Fruit fly (Drosophila melanogaster) whole organism, adult: ENCODE data around the gene CREG.

Experiments
- CG11617 ChIP-seq: fragments of 200-800 bp; sonication (Bioruptor generic); optimal IDR thresholded peaks from 2 replicates; lab custom pipeline; 2017; ENCODE audit warnings: mild to moderate bottlenecking, missing biosample characterization, missing genetic modification reagents, missing genetic modification characterization
- CG12768 ChIP-seq: fragments of 200-800 bp; sonication (Bioruptor generic); optimal IDR thresholded peaks from 2 replicates; lab custom pipeline; 2017; ENCODE audit warnings: missing biosample characterization, missing genetic modification characterization, mild to moderate bottlenecking, moderate library complexity, missing genetic modification reagents
- CG14711 ChIP-seq: fragments of 200-800 bp; sonication (Bioruptor generic); optimal IDR thresholded peaks from 2 replicates; lab custom pipeline; 2018; ENCODE audit warnings: missing biosample characterization, mild to moderate bottlenecking, missing genetic modification characterization, moderate library complexity
- CG1620 ChIP-seq: fragments of 200-800 bp; sonication (Bioruptor generic); optimal IDR thresholded peaks from 2 replicates; lab custom pipeline; 2016; ENCODE audit warnings: missing biosample characterization, missing genetic modification characterization
- CG33017 ChIP-seq: fragments of 200-800 bp; sonication (Bioruptor generic); optimal IDR thresholded peaks from 2 replicates; lab custom pipeline; 2018; ENCODE audit warnings: missing biosample characterization, mild to moderate bottlenecking, missing genetic modification characterization, moderate library complexity
- CG5204 ChIP-seq: fragments of 200-800 bp; sonication (Bioruptor generic); optimal IDR thresholded peaks from 2 replicates; lab custom pipeline; 2016; ENCODE audit warnings: missing biosample characterization, missing genetic modification characterization
- CG7045 ChIP-seq: fragments of 200-800 bp; sonication (Bioruptor generic); optimal IDR thresholded peaks from 2 replicates; lab custom pipeline; 2017; ENCODE audit warnings: missing biosample characterization, mild to moderate bottlenecking, missing genetic modification characterization
- CG7101 ChIP-seq: fragments of 200-800 bp; sonication (Bioruptor generic); optimal IDR thresholded peaks from 2 replicates; lab custom pipeline; 2018; ENCODE audit warnings: missing biosample characterization, mild to moderate bottlenecking, missing genetic modification characterization, moderate library complexity
- Clk ChIP-seq: fragments of 200-800 bp; sonication (Bioruptor generic); optimal IDR thresholded peaks from 2 replicates; lab custom pipeline; 2017; ENCODE audit warnings: missing biosample characterization, missing genetic modification characterization
- Crg-1 ChIP-seq: fragments of 200-800 bp; sonication (Bioruptor generic); optimal IDR thresholded peaks from 2 replicates; lab custom pipeline; 2016; ENCODE audit warnings: missing biosample characterization, missing genetic modification characterization
- Hr96 ChIP-seq: fragments of 200-800 bp; sonication (Bioruptor generic); optimal IDR thresholded peaks from 2 replicates; lab custom pipeline; 2016; ENCODE audit warnings: missing biosample characterization, missing genetic modification characterization
- Mnt ChIP-seq: fragments of 200-800 bp; sonication (Bioruptor generic); optimal IDR thresholded peaks from 2 replicates; lab custom pipeline; 2016; ENCODE audit warnings: missing biosample characterization, mild to moderate bottlenecking, missing genetic modification characterization
- bab1 ChIP-seq: fragments of 200-800 bp; sonication (Bioruptor generic); optimal IDR thresholded peaks from 3 replicates; lab custom pipeline; 2019; ENCODE audit warnings: missing biosample characterization, mild to moderate bottlenecking, missing genetic modification characterization, moderate library complexity
- cic ChIP-seq: fragments of 200-800 bp; sonication (Bioruptor generic); optimal IDR thresholded peaks from 2 replicates; lab custom pipeline; 2017; ENCODE audit warnings: missing biosample characterization, mild to moderate bottlenecking, missing genetic modification characterization, moderate library complexity
- cnc ChIP-seq, 2 experiments: fragments of >200 bp; optimal IDR thresholded peaks; 2 replicates each; lab custom pipeline; 2017
- kay ChIP-seq: fragments of 200-800 bp; sonication (Bioruptor generic); peaks from one replicate; lab custom pipeline; 2016; ENCODE audit warnings: missing biosample characterization, missing genetic modification characterization, borderline replicate concordance
- ovo ChIP-seq: fragments of 200-800 bp; sonication (Bioruptor generic); optimal IDR thresholded peaks from 2 replicates; lab custom pipeline; 2016; ENCODE audit warnings: missing biosample characterization, missing genetic modification characterization
- pad ChIP-seq: fragments of 200-800 bp; sonication (Bioruptor generic); optimal IDR thresholded peaks from 3 replicates; lab custom pipeline; 2017; ENCODE audit warnings: missing biosample characterization, missing genetic modification characterization, mild to moderate bottlenecking, moderate library complexity, missing genetic modification reagents
- tj ChIP-seq: fragments of 200-800 bp; sonication (Bioruptor generic); optimal IDR thresholded peaks from 3 replicates; lab custom pipeline; 2017; ENCODE audit warnings: missing biosample characterization, mild to moderate bottlenecking, missing genetic modification characterization, moderate library complexity
- toe ChIP-seq: fragments of 200-800 bp; sonication (Bioruptor generic); optimal IDR thresholded peaks from 2 replicates; lab custom pipeline; 2016; ENCODE audit warnings: missing biosample characterization, missing genetic modification characterization

The CREG gene

dm6 chr3R:17425417-17425915 is 31.0 kb upstream of the CREG start, which contains the start of gene cysu:
cysu (plus strand) TSS chr3R:17425768.
- no peak for TF ChIP-seq cnc (optimal IDR thresholded peaks at IDR 0.05; lab: Kevin White, UChicago)
- TF ChIP-seq CG12768: no peak
- no peak for TF ChIP-seq toe
- no peak for TF ChIP-seq cic (GFP tag; lab: Kevin White, UChicago)
- TF ChIP-seq CG1620: no peak

dm6 chr3R:17422102-17422501 is 27.7 kb upstream of the CREG start, which contains the start of gene CG14332:
CG14332 (minus strand) TSS chr3R:17422202.
- TF ChIP-seq CG11617: no peak
- TF ChIP-seq CG5204: no peak
- no peak for TF ChIP-seq kay (GFP tag; lab: Kevin White, UChicago)
- TF ChIP-seq tj (GFP tag; lab: Kevin White, UChicago): no peak

dm6 chr3R:17420338-17420737 is 25.9 kb upstream of the CREG start, which contains the start of gene CG42835:
CG42835 (plus strand) TSS chr3R:17420638.
- no peak for TF ChIP-seq CG11617
- no peak for TF ChIP-seq tj (GFP tag; lab: Kevin White, UChicago)
- TF ChIP-seq CG7045 (GFP tag; lab: Kevin White, UChicago): no peak
- no peak for TF ChIP-seq cnc (optimal IDR thresholded peaks at IDR 0.05; lab: Kevin White, UChicago)

- TF ChIP-seq CG14711 (tag; lab: Kevin White, UChicago): no peak
- TF ChIP-seq cnc (optimal IDR thresholded peaks at IDR 0.05; lab: Kevin White, UChicago): no peak
- TF ChIP-seq toe: no peak
- TF ChIP-seq Hr96: no peak
- no peak for TF ChIP-seq CG11617
- no peak for TF ChIP-seq ovo (GFP tag; lab: Kevin White, UChicago)
- no peak for TF ChIP-seq CG12768
- no peak for TF ChIP-seq CG33017
- no peak for TF ChIP-seq CG7045 (GFP tag; lab: Kevin White, UChicago)
- TF ChIP-seq Mnt (GFP tag; lab: Kevin White, UChicago): no peak
- TF ChIP-seq Crg-1: no peak
- TF ChIP-seq CG1620: no peak
- no peak for TF ChIP-seq cic (GFP tag; lab: Kevin White, UChicago)
- no peak for TF ChIP-seq Clk (GFP tag; lab: Kevin White, UChicago)
- TF ChIP-seq CG5204: no peak
- no peak for TF ChIP-seq kay (GFP tag; lab: Kevin White, UChicago)
- no peak for TF ChIP-seq CG7101 (tag; lab: Kevin White, UChicago)
- no peak for TF ChIP-seq bab1 (GFP tag; lab: Kevin White, UChicago)
- no peak for TF ChIP-seq tj (GFP tag; lab: Kevin White, UChicago)
- no peak for TF ChIP-seq pad (GFP tag; lab: Kevin White, UChicago)
Observed at dm6 chr3R:17418459-17418858, 24.0 kb upstream of the CREG start, which contains the start of gene CG42834. CG42834 (plus strand) TSS chr3R:17418759.

dm6 chr3R:17417167-17417566 is 22.7 kb upstream of the CREG start, which contains the start of gene CG33333:
CG33333 (plus strand) TSS chr3R:17417467.
- TF ChIP-seq CG11617 (no peak), CG7045 (GFP tag; lab: Kevin White, UChicago) (no peak), CG1620 (no peak), CG14711 (tag; lab: Kevin White, UChicago) (no peak), kay (GFP tag; lab: Kevin White, UChicago) (no peak), CG12768 (no peak), cnc (optimal IDR thresholded peaks at IDR 0.05; lab: Kevin White, UChicago) (no peak), CG33017 (no peak), Hr96 (no peak), cic (GFP tag; lab: Kevin White, UChicago) (no peak), CG5204 (no peak), Crg-1 (no peak), ovo (GFP tag; lab: Kevin White, UChicago) (no peak), Mnt (GFP tag; lab: Kevin White, UChicago) (no peak)

- TF ChIP-seq Hr96 (no peak), CG5204 (no peak), CG7101 (tag; lab: Kevin White, UChicago) (no peak), CG14711 (tag; lab: Kevin White, UChicago) (no peak), Clk (GFP tag; lab: Kevin White, UChicago) (no peak), kay (GFP tag; lab: Kevin White, UChicago) (no peak), bab1 (GFP tag; lab: Kevin White, UChicago) (no peak), tj (GFP tag; lab: Kevin White, UChicago) (no peak), CG12768 (no peak), CG7045 (GFP tag; lab: Kevin White, UChicago) (no peak), Crg-1 (no peak), CG11617 (no peak), CG1620 (no peak), ovo (GFP tag; lab: Kevin White, UChicago) (no peak), cnc (optimal IDR thresholded peaks at IDR 0.05; lab: Kevin White, UChicago) (no peak), cic (GFP tag; lab: Kevin White, UChicago) (no peak), toe (no peak), pad (GFP tag; lab: Kevin White, UChicago) (no peak)
Observed at dm6 chr3R:17415439-17415838, 21.0 kb upstream of the CREG start, which contains the start of gene CG5866. CG5866 (plus strand) TSS chr3R:17415739.

dm6 chr3R:17413601-17414000 is 19.2 kb upstream of the CREG start, which contains the start of gene CG42822:
CG42822 (plus strand) TSS chr3R:17413901.
- TF ChIP-seq CG7045 (GFP tag; lab: Kevin White, UChicago): no peak
- TF ChIP-seq cic (GFP tag; lab: Kevin White, UChicago): no peak
- no peak for TF ChIP-seq Mnt (GFP tag; lab: Kevin White, UChicago)
- no peak for TF ChIP-seq pad (GFP tag; lab: Kevin White, UChicago)
- TF ChIP-seq kay (GFP tag; lab: Kevin White, UChicago): no peak
- no peak for TF ChIP-seq Hr96
- no peak for TF ChIP-seq CG11617
- no peak for TF ChIP-seq Clk (GFP tag; lab: Kevin White, UChicago)
- TF ChIP-seq CG12768: no peak
- no peak for TF ChIP-seq CG1620
- TF ChIP-seq cnc (optimal IDR thresholded peaks at IDR 0.05; lab: Kevin White, UChicago): no peak
- TF ChIP-seq CG14711 (tag; lab: Kevin White, UChicago): no peak
- no peak for TF ChIP-seq Crg-1
